Worm (Caenorhabditis elegans) whole organism, L4 larva: Measurements from ENCODE around the gene F40C5.1.

ENCODE experiments used
- F26F4.8 ChIP-seq: fragments of 200-800 bp; sonication (Bioruptor generic); conservative IDR thresholded peaks from 2 replicates; pipeline ENCODE4 v1.3.6; 2022; ENCODE audit warnings: missing genetic modification characterization, missing compliant biosample characterization
- R02D3.7 ChIP-seq: fragments of 150-350 bp; sonication (generic microtip); optimal IDR thresholded peaks from 3 replicates; lab custom pipeline; 2014; ENCODE audit warnings: missing biosample characterization, missing genetic modification characterization
- T20F7.1 ChIP-seq: fragments of 200-800 bp; sonication (Bioruptor generic); optimal IDR thresholded peaks from 2 replicates; lab custom pipeline; 2018; ENCODE audit warnings: mild to moderate bottlenecking, missing genetic modification characterization, missing compliant biosample characterization
- ZK337.2 ChIP-seq: fragments of 200-800 bp; sonication (Bioruptor generic); IDR thresholded peaks from 2 replicates; pipeline ENCODE4 v1.3.6; 2022; ENCODE audit warnings: missing genetic modification reagents, missing genetic modification characterization, missing compliant biosample characterization
- ama-1 ChIP-seq: fragments of 150-350 bp; optimal IDR thresholded peaks from 2 replicates; lab custom pipeline; 2014; ENCODE audit warnings: inconsistent platforms, mixed read lengths
- daf-12 ChIP-seq: fragments of 150-350 bp; optimal IDR thresholded peaks from 2 replicates; lab custom pipeline; 2014; ENCODE audit warnings: missing biosample characterization, missing genetic modification reagents, missing genetic modification characterization
- daf-16 ChIP-seq, 3 experiments: sonication (generic microtip); optimal IDR thresholded peaks; 2 replicates each; lab custom pipeline; 2016 to 2017; ENCODE audit warnings: missing genetic modification characterization in 3 of 3, missing genetic modification reagents in 3 of 3, mild to moderate bottlenecking in 2 of 3, missing compliant biosample characterization in 2 of 3, missing biosample characterization in 1 of 3, moderate library complexity in 1 of 3
- dmd-6 ChIP-seq: fragments of 200-800 bp; sonication (Bioruptor generic); IDR thresholded peaks from 2 replicates; pipeline ENCODE4 v1.3.6; 2022; ENCODE audit warnings: missing genetic modification reagents, missing genetic modification characterization, missing compliant biosample characterization
- dpl-1 ChIP-seq: fragments of 150-350 bp; optimal IDR thresholded peaks from 2 replicates; lab custom pipeline; 2014; ENCODE audit warnings: missing biosample characterization, missing genetic modification reagents, missing genetic modification characterization
- duxl-1 ChIP-seq: sonication (generic microtip); optimal IDR thresholded peaks from 2 replicates; lab custom pipeline; 2016; ENCODE audit warnings: mild to moderate bottlenecking, missing genetic modification characterization, moderate library complexity, missing compliant biosample characterization; ENCODE audit not compliant: poor library complexity
- dve-1 ChIP-seq: sonication (generic microtip); optimal IDR thresholded peaks from 2 replicates; lab custom pipeline; 2017; ENCODE audit warnings: antibody characterized with exemption, mild to moderate bottlenecking, missing genetic modification characterization, missing compliant biosample characterization; ENCODE audit not compliant: insufficient read depth
- egl-43 ChIP-seq: fragments of 200-800 bp; sonication (Bioruptor generic); IDR thresholded peaks from 2 replicates; pipeline ENCODE4 v1.3.6; 2022; ENCODE audit warnings: missing genetic modification reagents, missing genetic modification characterization, missing compliant biosample characterization
- fkh-10 ChIP-seq: fragments of 150-350 bp; optimal IDR thresholded peaks from 2 replicates; lab custom pipeline; 2014; ENCODE audit warnings: missing biosample characterization, missing genetic modification reagents, missing genetic modification characterization
- jun-1 ChIP-seq: fragments of 150-350 bp; optimal IDR thresholded peaks from 2 replicates; lab custom pipeline; 2014; ENCODE audit warnings: missing biosample characterization, missing genetic modification reagents, missing genetic modification characterization
- lin-29 ChIP-seq: fragments of 200-800 bp; sonication (Bioruptor generic); IDR thresholded peaks from 2 replicates; pipeline ENCODE4 v1.3.6; 2022; ENCODE audit warnings: missing genetic modification reagents, missing genetic modification characterization, missing compliant biosample characterization
- lin-38 ChIP-seq: fragments of 200-800 bp; sonication (Bioruptor generic); IDR thresholded peaks from 2 replicates; pipeline ENCODE4 v1.3.6; 2022; ENCODE audit warnings: missing genetic modification reagents, missing genetic modification characterization, missing compliant biosample characterization
- lsy-2 ChIP-seq, 2 experiments: fragments of 150-350 bp in 1 of 2; sonication (generic microtip) in 1 of 2; optimal IDR thresholded peaks; 2 replicates each; lab custom pipeline; 2014 to 2017; ENCODE audit warnings: missing biosample characterization in 2 of 2, missing genetic modification characterization in 2 of 2
- mxl-3 ChIP-seq: fragments of 200-800 bp; sonication (Bioruptor generic); optimal IDR thresholded peaks from 2 replicates; lab custom pipeline; 2018; ENCODE audit warnings: mild to moderate bottlenecking, missing genetic modification characterization, missing compliant biosample characterization
- nhr-102 ChIP-seq: sonication (generic microtip); optimal IDR thresholded peaks from 2 replicates; lab custom pipeline; 2016; ENCODE audit warnings: mild to moderate bottlenecking, missing genetic modification characterization, moderate library complexity, missing compliant biosample characterization
- nhr-237 ChIP-seq: sonication (generic microtip); optimal IDR thresholded peaks from 2 replicates; lab custom pipeline; 2017; ENCODE audit warnings: missing biosample characterization, missing genetic modification characterization
- nhr-28 ChIP-seq: fragments of 150-350 bp; optimal IDR thresholded peaks from 2 replicates; lab custom pipeline; 2014; ENCODE audit warnings: missing biosample characterization, missing genetic modification characterization
- nhr-41 ChIP-seq: fragments of 200-800 bp; sonication (Bioruptor generic); IDR thresholded peaks from 2 replicates; pipeline ENCODE4 v1.3.6; 2022; ENCODE audit warnings: missing genetic modification reagents, missing genetic modification characterization, missing compliant biosample characterization
- nhr-48 ChIP-seq: sonication (generic microtip); optimal IDR thresholded peaks from 2 replicates; lab custom pipeline; 2016; ENCODE audit warnings: mild to moderate bottlenecking, missing genetic modification characterization, missing compliant biosample characterization
- nhr-77 ChIP-seq: fragments of 150-350 bp; optimal IDR thresholded peaks from 2 replicates; lab custom pipeline; 2014; ENCODE audit warnings: missing biosample characterization, missing genetic modification characterization
- php-3 ChIP-seq: fragments of 200-800 bp; sonication (Bioruptor generic); IDR thresholded peaks from 2 replicates; pipeline ENCODE4 v1.3.6; 2022; ENCODE audit warnings: missing genetic modification reagents, missing genetic modification characterization, missing compliant biosample characterization
- pqm-1 ChIP-seq: sonication (generic microtip); optimal IDR thresholded peaks from 2 replicates; lab custom pipeline; 2017; ENCODE audit warnings: missing biosample characterization, missing genetic modification characterization
- rbr-2 ChIP-seq: sonication (generic microtip); optimal IDR thresholded peaks from 2 replicates; lab custom pipeline; 2016; ENCODE audit warnings: missing genotype, missing genetic modification characterization, missing compliant biosample characterization
- saeg-2 ChIP-seq: fragments of 200-800 bp; sonication (Bioruptor generic); IDR thresholded peaks from 2 replicates; pipeline ENCODE4 v1.3.6; 2022; ENCODE audit warnings: missing genetic modification reagents, missing genetic modification characterization, missing compliant biosample characterization
- sdz-12 ChIP-seq: fragments of 200-800 bp; sonication (Bioruptor generic); optimal IDR thresholded peaks from 2 replicates; lab custom pipeline; 2018; ENCODE audit warnings: mild to moderate bottlenecking, missing genetic modification characterization, missing compliant biosample characterization
- set-16 ChIP-seq: fragments of 200-800 bp; sonication (Bioruptor generic); IDR thresholded peaks from 2 replicates; pipeline ENCODE4 v1.3.6; 2022; ENCODE audit warnings: missing genetic modification reagents, missing genetic modification characterization, missing compliant biosample characterization
- spr-1 ChIP-seq: sonication (generic microtip); optimal IDR thresholded peaks from 2 replicates; lab custom pipeline; 2016; ENCODE audit warnings: mild to moderate bottlenecking, missing genetic modification characterization, missing compliant biosample characterization
- tag-97 ChIP-seq: fragments of 200-800 bp; sonication (Bioruptor generic); IDR thresholded peaks from 2 replicates; pipeline ENCODE4 v1.3.6; 2022; ENCODE audit warnings: missing genetic modification characterization, missing compliant biosample characterization
- unc-39 ChIP-seq: sonication (generic microtip); optimal IDR thresholded peaks from 2 replicates; lab custom pipeline; 2017; ENCODE audit warnings: missing biosample characterization, missing genetic modification characterization
- unc-62 ChIP-seq, 3 experiments: fragments of 150-350 bp in 1 of 3; sonication (generic microtip); optimal IDR thresholded peaks in 2 of 3; peaks in 1 of 3; 1 replicate in 1 of 3; 2 replicates in 2 of 3; lab custom pipeline; 2014 to 2017; ENCODE audit warnings: missing biosample characterization in 3 of 3, missing genetic modification characterization in 3 of 3, missing genetic modification reagents in 3 of 3, missing genotype in 1 of 3
- zfp-3 ChIP-seq: fragments of 200-800 bp; sonication (Bioruptor generic); conservative IDR thresholded peaks from 2 replicates; pipeline ENCODE4 v1.3.6; 2022; ENCODE audit warnings: missing genetic modification reagents, missing genetic modification characterization, missing compliant biosample characterization

The F40C5.1 gene

DNA sequence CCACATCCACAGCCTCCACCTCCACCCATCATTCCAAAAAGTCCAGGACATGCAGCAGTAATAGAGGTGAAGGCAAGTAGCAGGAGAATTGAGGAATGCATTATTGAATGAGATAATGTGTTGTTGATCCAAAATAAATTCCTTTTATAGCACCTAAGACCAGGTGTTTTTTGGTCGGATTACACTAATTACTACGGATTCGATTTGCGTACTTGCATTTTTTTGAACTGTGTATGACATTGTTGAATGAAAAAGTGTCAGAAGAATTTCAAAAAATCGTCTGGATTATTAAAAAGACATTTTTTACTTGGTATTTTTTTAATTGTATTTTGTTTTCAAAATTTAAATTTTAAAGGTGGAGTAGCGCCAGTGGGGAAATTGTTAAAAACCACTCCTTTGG, 20.7 kb upstream of the F40C5.1 start, which contains the start of gene grl-28:
Gene grl-28, minus strand, starts transcription at position 101 of the 400 bp plus-strand sequence.
- no peak for TF ChIP-seq rbr-2 (tag; lab: Kevin White, UChicago)
- TF ChIP-seq set-16 (GFP tag; lab: Robert Waterston, UW): no peak
- no peak for TF ChIP-seq jun-1 (tag; lab: Kevin White, UChicago)
- no peak for TF ChIP-seq R02D3.7 (tag; lab: Kevin White, UChicago)
- no peak for TF ChIP-seq unc-39 (tag; lab: Kevin White, UChicago)
- no peak for TF ChIP-seq unc-62 (GFP tag; optimal IDR thresholded peaks at IDR 0.05 in 1 of 2; lab: Kevin White, UChicago)
- TF ChIP-seq unc-62 (tag; optimal IDR thresholded peaks at IDR 0.05; lab: Kevin White, UChicago): no peak
- TF ChIP-seq nhr-102 (tag; lab: Kevin White, UChicago): no peak

DNA sequence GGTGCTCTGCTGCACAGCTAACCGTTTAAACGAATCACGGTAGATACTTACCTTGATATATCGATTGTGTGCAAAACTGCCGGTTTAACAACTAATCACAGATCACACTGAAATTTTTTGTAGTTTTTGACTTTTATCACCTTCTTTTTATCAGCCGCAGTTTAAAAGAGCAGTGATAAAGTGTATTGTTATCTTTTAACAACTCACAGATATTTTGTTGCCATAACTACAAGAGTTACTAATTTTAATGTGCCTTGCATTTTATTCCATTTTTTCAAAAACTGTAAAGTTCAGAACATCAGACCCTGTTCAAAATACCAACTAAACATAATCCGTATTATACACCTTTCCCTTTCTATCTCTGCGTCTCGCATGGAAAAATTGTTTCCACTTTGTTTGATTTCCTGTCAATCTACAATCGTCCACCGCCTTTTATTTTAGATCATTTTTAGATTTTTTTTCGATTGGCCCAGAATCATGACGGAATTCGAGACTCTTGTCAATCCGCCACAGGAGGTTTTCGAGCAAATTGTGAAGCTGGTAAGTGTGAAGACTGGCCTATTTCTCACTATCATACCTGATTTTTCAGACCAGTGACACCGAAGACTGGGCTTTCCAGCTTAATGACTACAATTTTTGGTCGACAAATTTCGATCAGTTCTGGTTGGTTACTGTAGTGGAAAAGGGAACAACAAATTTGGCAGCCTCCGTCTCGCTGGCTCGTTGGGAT, 19.6 kb upstream of the F40C5.1 start, which contains the start of gene T24A6.20:
Gene T24A6.20, plus strand, starts transcription at position 395 of the 730 bp plus-strand sequence.
- TF ChIP-seq ZK337.2 (GFP tag; lab: Robert Waterston, UW) (no peak), fkh-10 (GFP tag; lab: Kevin White, UChicago) (no peak), daf-12 (tag; lab: Kevin White, UChicago) (no peak), duxl-1 (tag; lab: Kevin White, UChicago) (no peak), dpl-1 (GFP tag; lab: Kevin White, UChicago) (no peak), nhr-237 (tag; lab: Kevin White, UChicago) (no peak), F26F4.8 (no peak), php-3 (GFP tag; lab: Robert Waterston, UW) (0 out of 2 replicates have a peak, but pooled peaks have one; percentile 45), mxl-3 (GFP tag; lab: Kevin White, UChicago) (no peak), T20F7.1 (GFP tag; lab: Kevin White, UChicago) (no peak), pqm-1 (tag; lab: Kevin White, UChicago) (peak; percentile 16), nhr-28 (tag; lab: Kevin White, UChicago) (peak; percentile 79), unc-62 (GFP tag; optimal IDR thresholded peaks at IDR 0.05 in 1 of 2; lab: Kevin White, UChicago) (peak in 1 of 2 experiments; percentile 69), unc-62 (tag; optimal IDR thresholded peaks at IDR 0.05; lab: Kevin White, UChicago) (no peak), saeg-2 (GFP tag; lab: Robert Waterston, UW) (no peak), nhr-41 (no peak), lin-29 (no peak)

DNA sequence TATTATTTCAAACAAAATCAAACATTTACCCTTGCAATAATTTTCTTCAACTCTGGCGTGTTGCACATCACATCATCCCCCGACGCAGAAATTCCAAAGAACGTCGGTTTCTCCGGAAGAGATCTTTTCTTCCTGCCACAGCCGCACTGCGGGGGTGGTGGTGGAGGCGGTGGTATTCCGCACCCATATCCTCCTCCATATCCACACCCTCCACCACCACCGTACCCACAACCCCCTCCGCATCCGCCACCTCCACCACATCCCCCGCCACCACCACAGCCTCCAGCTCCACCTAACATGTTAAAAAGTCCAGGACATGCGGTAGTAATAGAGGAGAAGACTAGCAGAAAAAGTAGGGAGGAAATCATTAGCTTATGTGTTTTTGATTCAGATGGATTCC, 17.6 kb upstream of the F40C5.1 start, which contains the start of gene grl-29:
Gene grl-29, minus strand, starts transcription at position 368 of the 400 bp plus-strand sequence.
- TF ChIP-seq pqm-1 (tag; lab: Kevin White, UChicago) (no peak), daf-16 (GFP tag; optimal IDR thresholded peaks at IDR 0.05; lab: Kevin White, UChicago) (no peak), daf-16 (tag; optimal IDR thresholded peaks at IDR 0.05; lab: Kevin White, UChicago) (no peak), nhr-41 (no peak), egl-43 (GFP tag; lab: Robert Waterston, UW) (peak; percentile 70), tag-97 (no peak), lin-38 (GFP tag; lab: Robert Waterston, UW) (no peak), set-16 (GFP tag; lab: Robert Waterston, UW) (peak; percentile 88; the same call in 1 of the 2 replicates), T20F7.1 (GFP tag; lab: Kevin White, UChicago) (no peak)

DNA sequence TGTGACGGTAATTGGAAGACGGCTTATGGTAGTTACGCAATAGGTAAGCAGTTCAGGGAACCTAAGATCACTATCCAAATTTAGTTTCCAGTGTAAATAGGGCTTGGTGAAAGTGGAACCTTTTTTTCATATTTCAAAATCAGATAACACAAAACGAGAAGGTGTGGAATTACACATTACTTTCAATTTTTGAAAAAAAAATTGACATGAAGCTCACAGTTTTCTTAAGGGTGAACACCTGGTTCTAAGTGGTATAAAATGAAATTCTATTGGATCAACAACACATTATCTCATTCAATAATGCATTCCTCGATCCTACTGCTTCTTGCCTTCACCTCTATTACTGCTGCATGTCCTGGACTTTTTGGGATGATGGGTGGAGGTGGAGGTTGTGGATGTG, 16.5 kb upstream of the F40C5.1 start, which contains the start of gene grl-30:
Gene grl-30, plus strand, starts transcription at position 301 of the 400 bp plus-strand sequence.
- TF ChIP-seq nhr-77 (tag; lab: Kevin White, UChicago) (no peak), set-16 (GFP tag; lab: Robert Waterston, UW) (no peak), zfp-3 (GFP tag; lab: Robert Waterston, UW) (no peak), dmd-6 (GFP tag; lab: Robert Waterston, UW) (no peak), spr-1 (tag; lab: Kevin White, UChicago) (no peak), ama-1 (lab: Kevin White, UChicago) (no peak), egl-43 (GFP tag; lab: Robert Waterston, UW) (no peak), sdz-12 (GFP tag; lab: Kevin White, UChicago) (no peak), R02D3.7 (tag; lab: Kevin White, UChicago) (no peak), dve-1 (tag; lab: Kevin White, UChicago) (no peak), nhr-28 (tag; lab: Kevin White, UChicago) (no peak), nhr-48 (tag; lab: Kevin White, UChicago) (no peak), lsy-2 (tag; optimal IDR thresholded peaks at IDR 0.05; lab: Kevin White, UChicago) (no peak)
- TF ChIP-seq, all 104 proteins: peak for 0
